Worm (Caenorhabditis elegans): ENCODE results near the gene cutc-1.

Gene cutc-1

DNA sequence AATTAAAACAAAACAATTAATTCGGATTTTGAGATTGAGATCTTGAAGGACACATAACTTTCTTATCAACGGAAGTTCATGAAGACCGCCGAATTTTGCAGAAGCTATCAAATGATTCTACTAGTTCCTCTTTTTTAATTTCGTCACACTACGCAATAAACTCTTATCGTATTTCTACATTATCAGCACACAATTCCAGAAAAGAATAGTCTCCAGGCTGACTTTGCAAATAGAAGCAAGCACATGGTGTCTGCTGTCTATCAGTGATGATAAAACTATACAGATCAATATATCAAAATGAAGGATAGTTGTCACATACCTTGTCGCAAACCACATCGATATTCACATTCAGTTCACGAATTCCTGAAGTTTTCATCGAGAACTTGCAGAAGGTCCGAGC, 2.9 kb downstream of the cutc-1 start:
- TF ChIP-seq ceh-48 (tag; optimal IDR thresholded peaks at IDR 0.05) (no peak), gmeb-2 (tag; optimal IDR thresholded peaks at IDR 0.05) (no peak), nfya-1 (tag; optimal IDR thresholded peaks at IDR 0.05) (no peak), elt-2 (tag; optimal IDR thresholded peaks at IDR 0.05) (peak; percentile 66), ceh-34 (tag; optimal IDR thresholded peaks at IDR 0.05) (no peak)

DNA sequence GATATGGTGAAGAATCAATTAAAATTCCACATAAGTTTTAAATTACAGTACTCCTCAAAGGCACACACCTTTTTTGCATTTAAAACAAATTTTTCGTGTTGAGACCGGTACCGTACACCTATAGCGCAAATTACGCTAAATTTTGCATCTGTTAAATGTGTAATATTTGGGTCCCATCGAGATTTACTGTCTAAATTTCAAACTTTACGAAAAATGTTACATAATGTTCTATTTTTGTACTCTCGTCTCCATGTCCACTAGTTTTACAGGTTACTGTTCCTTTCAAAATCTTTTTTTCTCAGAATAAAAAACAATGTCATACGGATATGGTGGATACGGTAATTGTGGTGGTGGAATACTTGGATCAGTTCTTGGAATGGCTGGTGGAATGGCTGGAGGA, 5.0 kb downstream of the cutc-1 start, which contains the start of gene ZK353.2:
Gene ZK353.2, plus strand, starts transcription at position 301 of the 400 bp plus-strand sequence.
- no peak for TF ChIP-seq npax-4 (tag; optimal IDR thresholded peaks at IDR 0.05)
- TF ChIP-seq pqm-1 (tag; optimal IDR thresholded peaks at IDR 0.05), result no peak
- TF ChIP-seq ceh-19 (GFP tag; optimal IDR thresholded peaks at IDR 0.05), result no peak
- no peak for TF ChIP-seq dve-1 (tag; optimal IDR thresholded peaks at IDR 0.05)
- no peak for TF ChIP-seq nhr-232 (tag; optimal IDR thresholded peaks at IDR 0.05)
- TF ChIP-seq ceh-14 (tag; optimal IDR thresholded peaks at IDR 0.05), result no peak

DNA sequence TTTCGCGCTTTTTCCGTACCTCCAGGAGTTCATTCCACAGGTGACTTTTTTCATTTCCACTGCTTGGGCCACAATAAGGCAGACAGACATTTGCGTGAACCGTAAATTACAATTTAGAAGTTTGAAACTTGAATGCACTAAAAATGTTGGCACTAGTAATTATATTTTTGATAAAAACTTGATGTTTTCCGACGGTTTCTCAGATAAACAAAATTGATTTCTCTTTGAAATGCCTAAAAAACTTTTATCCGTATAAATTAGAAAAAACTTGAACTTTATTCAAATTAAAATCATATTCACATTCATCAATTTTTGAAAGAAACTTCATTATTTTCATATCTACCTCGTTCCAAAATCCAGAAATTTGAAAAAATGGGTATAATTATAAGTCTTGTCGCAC, 7.7 kb downstream of the cutc-1 start, which contains the start of gene ZK353.3:
Gene ZK353.3, plus strand, starts transcription at position 301 of the 400 bp plus-strand sequence.
- TF ChIP-seq dmd-4 (tag; optimal IDR thresholded peaks at IDR 0.05; ENCODE audit: borderline replicate concordance), result no peak
- no peak for TF ChIP-seq unc-3 (GFP tag; conservative IDR thresholded peaks at IDR 0.05)
- no peak for TF ChIP-seq unc-3 (tag; optimal IDR thresholded peaks at IDR 0.05)
- TF ChIP-seq fkh-6 (tag; optimal IDR thresholded peaks at IDR 0.05), result no peak
- TF ChIP-seq F13H6.1 (tag; optimal IDR thresholded peaks at IDR 0.05), result no peak
- no peak for TF ChIP-seq hlh-15 (tag; optimal IDR thresholded peaks at IDR 0.05)
- no peak for TF ChIP-seq sdc-2 (tag; optimal IDR thresholded peaks at IDR 0.05)

DNA sequence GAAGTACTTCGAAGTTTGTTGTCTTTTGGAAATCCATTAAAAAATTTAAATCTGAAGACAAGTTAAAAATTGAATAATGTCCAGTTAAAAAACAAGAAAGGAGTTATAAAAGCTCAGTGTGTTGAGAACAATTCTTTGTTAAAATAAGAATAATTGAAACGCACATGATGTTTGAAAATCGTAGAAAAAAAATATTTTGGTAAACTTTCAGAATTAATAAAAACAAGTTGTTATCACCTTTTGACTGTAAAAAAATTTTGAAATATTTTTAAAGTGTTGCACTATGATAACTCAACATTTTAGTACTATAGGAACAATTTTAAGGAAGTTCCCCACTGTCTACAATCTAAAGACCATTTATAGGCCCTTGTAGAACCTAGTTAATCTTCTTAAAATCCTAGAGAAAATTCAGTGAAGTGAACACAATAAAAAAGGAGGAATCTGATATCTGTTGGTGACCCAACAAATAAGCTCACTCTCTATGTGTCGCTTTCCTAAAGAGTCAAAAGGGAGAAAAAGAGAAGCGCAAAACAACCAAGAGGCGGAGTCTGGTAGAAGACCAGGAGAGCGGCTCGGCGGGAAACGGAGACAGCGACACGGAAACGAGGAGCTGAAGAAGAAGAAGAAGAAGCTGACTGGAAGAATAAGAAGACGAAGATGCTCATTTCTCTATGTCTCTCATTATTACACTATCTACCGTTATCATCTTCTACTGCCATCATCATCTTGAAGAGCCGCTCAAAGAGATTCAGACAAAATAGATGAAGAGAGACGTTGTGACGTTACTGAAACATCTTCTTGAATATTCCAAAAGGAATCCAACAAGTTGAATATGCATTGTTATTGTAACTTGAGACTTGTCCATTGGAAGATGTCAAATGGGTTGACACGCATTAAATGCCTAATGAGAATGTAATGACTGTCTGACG, 8.8 kb downstream of the cutc-1 start, which contains the start of gene ZK353.10:
Gene ZK353.10, minus strand, starts transcription at position 51 of the 929 bp plus-strand sequence.
- TF ChIP-seq npax-4 (tag; optimal IDR thresholded peaks at IDR 0.05) (no peak), nfya-1 (tag; optimal IDR thresholded peaks at IDR 0.05) (no peak), unc-3 (GFP tag; conservative IDR thresholded peaks at IDR 0.05) (no peak), unc-3 (tag; optimal IDR thresholded peaks at IDR 0.05) (no peak), pha-4 (tag; optimal IDR thresholded peaks at IDR 0.05) (no peak)

DNA sequence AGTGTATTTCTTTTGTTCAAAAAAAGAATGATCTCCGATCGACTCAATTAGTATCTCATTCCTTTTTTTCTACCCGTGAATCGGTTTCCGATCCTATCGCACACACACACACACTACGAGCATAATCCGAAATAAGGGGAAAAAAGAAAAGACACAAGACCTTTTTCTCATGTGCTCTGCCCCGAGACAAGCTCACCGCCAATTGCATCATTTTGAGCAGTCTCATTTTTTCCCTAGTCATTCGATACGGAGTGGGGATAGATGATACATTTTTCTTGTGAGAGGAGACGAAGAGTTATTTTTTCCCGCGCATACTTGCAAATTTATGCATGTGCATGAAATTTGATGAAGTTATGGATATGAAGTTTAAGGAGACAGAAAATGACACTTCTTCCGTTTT, 11.1 kb downstream of the cutc-1 start:
- TF ChIP-seq ahr-1 (tag; optimal IDR thresholded peaks at IDR 0.05) (no peak), ceh-2 (tag; optimal IDR thresholded peaks at IDR 0.05) (no peak), unc-42 (tag; optimal IDR thresholded peaks at IDR 0.05) (peak; percentile 81), C08G9.2 (tag; optimal IDR thresholded peaks at IDR 0.05) (no peak)

DNA sequence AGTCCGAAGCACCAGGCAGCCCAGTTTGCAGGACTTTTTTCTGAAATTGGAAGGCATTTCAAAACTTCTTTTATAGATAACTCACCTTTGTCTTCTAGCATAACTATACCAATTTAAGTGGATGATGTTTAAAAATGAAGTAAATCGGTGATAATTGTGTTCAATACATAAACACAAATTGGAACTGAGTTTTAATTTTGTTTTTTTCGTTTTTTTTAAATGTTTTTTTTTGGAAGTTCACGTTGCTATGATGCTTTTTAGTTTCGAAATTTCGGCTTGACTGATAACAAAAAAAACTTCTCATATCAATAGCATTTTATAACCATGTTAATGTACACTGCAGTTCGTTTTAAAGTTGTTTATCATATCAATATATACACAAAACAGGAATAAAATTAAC, 13.9 kb downstream of the cutc-1 start, which contains the start of gene ZK353.4:
Gene ZK353.4, minus strand, starts transcription at position 101 of the 400 bp plus-strand sequence.
- no peak for TF ChIP-seq C08G9.2 (tag; optimal IDR thresholded peaks at IDR 0.05)
- no peak for TF ChIP-seq pax-1 (tag; optimal IDR thresholded peaks at IDR 0.05)
- no peak for TF ChIP-seq nfya-1 (tag; optimal IDR thresholded peaks at IDR 0.05)
- TF ChIP-seq fkh-10 (GFP tag; optimal IDR thresholded peaks at IDR 0.05), result no peak
- no peak for TF ChIP-seq ttx-3 (tag; optimal IDR thresholded peaks at IDR 0.05)

DNA sequence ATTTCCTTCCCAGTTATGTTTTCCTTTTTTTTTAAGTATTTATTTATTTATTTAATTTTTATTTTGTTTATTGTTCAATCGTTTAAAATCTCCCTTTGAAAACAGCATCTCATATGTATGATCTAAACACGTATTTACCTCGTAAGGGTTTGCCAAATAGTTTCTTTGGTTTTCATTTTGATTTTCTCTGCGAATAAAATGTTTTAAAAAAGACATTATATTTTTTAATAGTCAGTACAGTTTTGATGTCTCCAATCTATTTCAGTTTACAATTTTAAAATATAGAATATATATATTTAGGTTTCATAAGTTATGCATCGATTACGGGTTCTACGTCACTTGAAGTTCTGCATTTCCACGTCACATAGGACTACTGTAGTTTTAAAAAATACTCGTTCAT, 22.8 kb downstream of the cutc-1 start, which contains the start of gene R05D3.12:
Gene R05D3.12, plus strand, starts transcription at position 301 of the 400 bp plus-strand sequence.
- TF ChIP-seq pha-2 (tag; optimal IDR thresholded peaks at IDR 0.05), result no peak
- TF ChIP-seq sox-4 (tag; optimal IDR thresholded peaks at IDR 0.05), result no peak
- TF ChIP-seq unc-55 (GFP tag; optimal IDR thresholded peaks at IDR 0.05), result no peak
- no peak for TF ChIP-seq pag-3 (tag; optimal IDR thresholded peaks at IDR 0.05; ENCODE audit: borderline replicate concordance)
- TF ChIP-seq hlh-15 (tag; optimal IDR thresholded peaks at IDR 0.05), result no peak
- TF ChIP-seq ceh-22 (tag; optimal IDR thresholded peaks at IDR 0.05), result no peak
- TF ChIP-seq ztf-16 (tag; optimal IDR thresholded peaks at IDR 0.05), result no peak
- no peak for TF ChIP-seq unc-3 (GFP tag; conservative IDR thresholded peaks at IDR 0.05)
- TF ChIP-seq unc-3 (tag; optimal IDR thresholded peaks at IDR 0.05), result no peak
- no peak for TF ChIP-seq ahr-1 (tag; optimal IDR thresholded peaks at IDR 0.05)
- no peak for TF ChIP-seq sdc-2 (tag; optimal IDR thresholded peaks at IDR 0.05)
